Worm (Caenorhabditis elegans) whole organism, late embryonic: ENCODE data around the gene ZK121.2.

Source experiments
- C08G9.2 ChIP-seq: sonication (generic microtip); optimal IDR thresholded peaks from 2 replicates; lab custom pipeline; 2016; ENCODE audit warnings: mild to moderate bottlenecking, missing genetic modification characterization, moderate library complexity, missing compliant biosample characterization
- C38D4.7 ChIP-seq: fragments of 200-800 bp; sonication (Bioruptor generic); optimal IDR thresholded peaks from 2 replicates; lab custom pipeline; 2018; ENCODE audit warnings: mild to moderate bottlenecking, missing genetic modification characterization, moderate library complexity, missing compliant biosample characterization
- F13H6.1 ChIP-seq: sonication (generic microtip); optimal IDR thresholded peaks from 2 replicates; lab custom pipeline; 2016; ENCODE audit warnings: missing genetic modification characterization, missing compliant biosample characterization
- K02D7.2 ChIP-seq: sonication (generic microtip); optimal IDR thresholded peaks from 2 replicates; lab custom pipeline; 2017; ENCODE audit warnings: mild to moderate bottlenecking, missing genetic modification characterization, missing compliant biosample characterization
- K09A11.1 ChIP-seq: sonication (generic microtip); optimal IDR thresholded peaks from 2 replicates; lab custom pipeline; 2017; ENCODE audit warnings: antibody characterized with exemption, mild to moderate bottlenecking, missing genetic modification characterization, missing compliant biosample characterization; ENCODE audit not compliant: insufficient read depth
- ahr-1 ChIP-seq: sonication (generic microtip); optimal IDR thresholded peaks from 2 replicates; lab custom pipeline; 2016; ENCODE audit warnings: missing genetic modification characterization, missing compliant biosample characterization
- ceh-14 ChIP-seq: sonication (generic microtip); optimal IDR thresholded peaks from 2 replicates; lab custom pipeline; 2016; ENCODE audit warnings: missing genotype, missing genetic modification characterization, missing compliant biosample characterization
- ceh-18 ChIP-seq: sonication (generic microtip); optimal IDR thresholded peaks from 2 replicates; lab custom pipeline; 2016; ENCODE audit warnings: missing genetic modification characterization, missing compliant biosample characterization
- ceh-19 ChIP-seq: fragments of 200-800 bp; sonication (Bioruptor generic); optimal IDR thresholded peaks from 2 replicates; lab custom pipeline; 2018; ENCODE audit warnings: mild to moderate bottlenecking, missing genetic modification characterization, missing compliant biosample characterization
- ceh-24 ChIP-seq: sonication (generic microtip); optimal IDR thresholded peaks from 2 replicates; lab custom pipeline; 2016; ENCODE audit warnings: mild to moderate bottlenecking, missing genetic modification characterization, missing compliant biosample characterization
- ceh-30 ChIP-seq: fragments of 150-350 bp; optimal IDR thresholded peaks from 2 replicates; lab custom pipeline; 2014; ENCODE audit warnings: missing biosample characterization, missing genetic modification characterization
- ceh-31 ChIP-seq: sonication (generic microtip); optimal IDR thresholded peaks from 2 replicates; lab custom pipeline; 2016; ENCODE audit warnings: missing genetic modification characterization, missing compliant biosample characterization
- ceh-34 ChIP-seq: sonication (generic microtip); optimal IDR thresholded peaks from 2 replicates; lab custom pipeline; 2016; ENCODE audit warnings: mild to moderate bottlenecking, missing genetic modification characterization, missing compliant biosample characterization
- ceh-48 ChIP-seq: sonication (generic microtip); optimal IDR thresholded peaks from 2 replicates; lab custom pipeline; 2016; ENCODE audit warnings: missing genetic modification characterization, inconsistent platforms, missing compliant biosample characterization
- ceh-6 ChIP-seq: fragments of 200-800 bp; sonication (Bioruptor generic); optimal IDR thresholded peaks from 2 replicates; lab custom pipeline; 2018; ENCODE audit warnings: mild to moderate bottlenecking, missing genetic modification characterization, missing compliant biosample characterization
- ceh-9 ChIP-seq: sonication (generic microtip); optimal IDR thresholded peaks from 2 replicates; lab custom pipeline; 2016; ENCODE audit warnings: mild to moderate bottlenecking, missing genetic modification characterization, inconsistent platforms, missing compliant biosample characterization
- dmd-4 ChIP-seq: sonication (generic microtip); optimal IDR thresholded peaks from 2 replicates; lab custom pipeline; 2016; ENCODE audit warnings: borderline replicate concordance, missing genetic modification characterization, missing compliant biosample characterization
- dve-1 ChIP-seq: sonication (generic microtip); optimal IDR thresholded peaks from 2 replicates; lab custom pipeline; 2017; ENCODE audit warnings: antibody characterized with exemption, mild to moderate bottlenecking, missing genetic modification characterization, missing compliant biosample characterization
- elt-4 ChIP-seq: sonication (generic microtip); optimal IDR thresholded peaks from 2 replicates; lab custom pipeline; 2016; ENCODE audit warnings: missing genetic modification characterization, missing compliant biosample characterization
- eyg-1 ChIP-seq: sonication (generic microtip); optimal IDR thresholded peaks from 2 replicates; lab custom pipeline; 2016; ENCODE audit warnings: missing genotype, missing genetic modification characterization, missing compliant biosample characterization
- fkh-10 ChIP-seq: fragments of 150-350 bp; optimal IDR thresholded peaks from 2 replicates; lab custom pipeline; 2014; ENCODE audit warnings: missing biosample characterization, missing genetic modification reagents, missing genetic modification characterization
- fkh-6 ChIP-seq: sonication (generic microtip); optimal IDR thresholded peaks from 2 replicates; lab custom pipeline; 2016; ENCODE audit warnings: missing genetic modification characterization, missing compliant biosample characterization
- gmeb-2 ChIP-seq: sonication (generic microtip); optimal IDR thresholded peaks from 2 replicates; lab custom pipeline; 2016; ENCODE audit warnings: missing genetic modification characterization, inconsistent platforms, missing compliant biosample characterization
- hlh-15 ChIP-seq: sonication (generic microtip); optimal IDR thresholded peaks from 2 replicates; lab custom pipeline; 2016; ENCODE audit warnings: missing genetic modification characterization, missing compliant biosample characterization
- hlh-30 ChIP-seq: sonication (generic microtip); optimal IDR thresholded peaks from 2 replicates; lab custom pipeline; 2017; ENCODE audit warnings: antibody characterized with exemption, missing genetic modification characterization, missing compliant biosample characterization; ENCODE audit not compliant: insufficient read depth
- lim-6 ChIP-seq: sonication (generic microtip); optimal IDR thresholded peaks from 2 replicates; lab custom pipeline; 2016; ENCODE audit warnings: missing genetic modification characterization, missing compliant biosample characterization
- madf-2 ChIP-seq: sonication (generic microtip); optimal IDR thresholded peaks from 2 replicates; lab custom pipeline; 2017; ENCODE audit warnings: missing genetic modification characterization, missing compliant biosample characterization
- mec-3 ChIP-seq: sonication (generic microtip); optimal IDR thresholded peaks from 2 replicates; lab custom pipeline; 2016; ENCODE audit warnings: borderline replicate concordance, missing genetic modification characterization, missing compliant biosample characterization
- nhr-11 ChIP-seq: fragments of 150-350 bp; optimal IDR thresholded peaks from 2 replicates; lab custom pipeline; 2014; ENCODE audit warnings: missing biosample characterization, missing genetic modification characterization
- nhr-232 ChIP-seq: sonication (generic microtip); optimal IDR thresholded peaks from 2 replicates; lab custom pipeline; 2016; ENCODE audit warnings: missing genetic modification characterization, missing compliant biosample characterization
- npax-4 ChIP-seq: sonication (generic microtip); optimal IDR thresholded peaks from 2 replicates; lab custom pipeline; 2016; ENCODE audit warnings: missing genetic modification characterization, missing compliant biosample characterization
- odd-2 ChIP-seq: sonication (generic microtip); optimal IDR thresholded peaks from 2 replicates; lab custom pipeline; 2017; ENCODE audit warnings: antibody characterized with exemption, mild to moderate bottlenecking, missing genetic modification characterization, missing compliant biosample characterization
- pat-9 ChIP-seq: fragments of 200-800 bp; sonication (Bioruptor generic); optimal IDR thresholded peaks from 2 replicates; lab custom pipeline; 2018; ENCODE audit warnings: mild to moderate bottlenecking, missing genetic modification characterization, moderate library complexity, missing compliant biosample characterization
- pha-2 ChIP-seq: sonication (generic microtip); optimal IDR thresholded peaks from 2 replicates; lab custom pipeline; 2017; ENCODE audit warnings: mild to moderate bottlenecking, missing genetic modification characterization, missing compliant biosample characterization
- pha-4 ChIP-seq: fragments of 150-350 bp; optimal IDR thresholded peaks from 2 replicates; lab custom pipeline; 2018; ENCODE audit warnings: missing biosample characterization, missing genetic modification reagents, missing genetic modification characterization
- pqm-1 ChIP-seq: sonication (generic microtip); optimal IDR thresholded peaks from 2 replicates; lab custom pipeline; 2016; ENCODE audit warnings: missing genetic modification characterization, missing compliant biosample characterization
- pros-1 ChIP-seq: fragments of 150-350 bp; optimal IDR thresholded peaks from 2 replicates; lab custom pipeline; 2014; ENCODE audit warnings: missing biosample characterization, missing genetic modification reagents, missing genetic modification characterization
- ref-2 ChIP-seq: sonication (generic microtip); optimal IDR thresholded peaks from 2 replicates; lab custom pipeline; 2016; ENCODE audit warnings: missing genetic modification characterization, missing compliant biosample characterization
- rnt-1 ChIP-seq: sonication (generic microtip); optimal IDR thresholded peaks from 2 replicates; lab custom pipeline; 2016; ENCODE audit warnings: missing genetic modification characterization, missing compliant biosample characterization
- sdc-2 ChIP-seq: sonication (generic microtip); optimal IDR thresholded peaks from 2 replicates; lab custom pipeline; 2016; ENCODE audit warnings: missing genotype, missing genetic modification characterization, missing compliant biosample characterization
- sox-2 ChIP-seq: fragments of 200-800 bp; sonication (Bioruptor generic); IDR thresholded peaks from 2 replicates; pipeline ENCODE4 v1.3.6; 2022; ENCODE audit warnings: missing genetic modification reagents, missing genetic modification characterization, missing compliant biosample characterization
- tbx-2 ChIP-seq: sonication (generic microtip); optimal IDR thresholded peaks from 2 replicates; lab custom pipeline; 2016; ENCODE audit warnings: missing genetic modification characterization, missing compliant biosample characterization
- tbx-7 ChIP-seq: sonication (generic microtip); optimal IDR thresholded peaks from 2 replicates; lab custom pipeline; 2016; ENCODE audit warnings: missing genotype, missing genetic modification characterization, missing compliant biosample characterization
- ttx-3 ChIP-seq: sonication (generic microtip); optimal IDR thresholded peaks from 2 replicates; lab custom pipeline; 2016; ENCODE audit warnings: missing genetic modification reagents, missing genetic modification characterization, missing compliant biosample characterization
- unc-3 ChIP-seq, 2 experiments: fragments of 200-800 bp in 1 of 2; sonication (Bioruptor generic) in 1 of 2; sonication (generic microtip) in 1 of 2; conservative IDR thresholded peaks in 1 of 2; optimal IDR thresholded peaks in 1 of 2; 2 replicates each; pipeline versions ENCODE4 v1.3.6 to Lab custom; 2016 to 2022; ENCODE audit warnings: missing compliant biosample characterization in 2 of 2, missing genetic modification characterization in 2 of 2, missing genetic modification reagents in 1 of 2
- unc-42 ChIP-seq: sonication (generic microtip); optimal IDR thresholded peaks from 2 replicates; lab custom pipeline; 2016; ENCODE audit warnings: missing genotype, missing genetic modification characterization, missing compliant biosample characterization
- unc-55 ChIP-seq: sonication (generic microtip); optimal IDR thresholded peaks from 2 replicates; lab custom pipeline; 2017; ENCODE audit warnings: missing biosample characterization, missing genetic modification reagents, missing genetic modification characterization
- unc-86 ChIP-seq: sonication (generic microtip); optimal IDR thresholded peaks from 2 replicates; lab custom pipeline; 2016; ENCODE audit warnings: missing genetic modification characterization, missing compliant biosample characterization
- ztf-16 ChIP-seq: sonication (generic microtip); optimal IDR thresholded peaks from 2 replicates; lab custom pipeline; 2017; ENCODE audit warnings: missing genetic modification characterization, missing compliant biosample characterization

Gene ZK121.2

DNA sequence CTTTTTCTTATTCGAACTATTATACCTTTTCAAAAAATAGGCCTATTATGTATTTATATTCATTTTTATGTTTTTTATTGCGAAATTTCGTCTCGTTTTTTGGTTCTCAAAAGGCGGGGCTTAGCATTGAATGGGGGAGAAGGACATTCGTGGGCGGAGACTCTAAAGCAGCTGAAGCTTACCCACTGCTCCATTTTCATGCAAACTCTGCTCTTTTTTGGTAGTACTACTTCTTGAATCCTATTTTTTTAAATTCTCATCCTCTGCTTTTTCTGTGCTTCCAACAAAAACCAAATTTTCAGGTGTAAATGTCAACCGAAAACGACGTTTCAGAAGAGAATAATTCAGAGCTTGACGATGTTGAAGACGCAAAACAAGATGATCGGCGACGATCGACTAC lies at the start of gene ZK121.2:
TSS of gene ZK121.2 (plus strand) at position 301 of the 400 bp plus-strand sequence.
- TF ChIP-seq tbx-2 (tag; lab: Kevin White, UChicago), result no peak
- no peak for TF ChIP-seq tbx-7 (tag; lab: Kevin White, UChicago)
- no peak for TF ChIP-seq eyg-1 (tag; lab: Kevin White, UChicago)
- no peak for TF ChIP-seq unc-42 (tag; lab: Kevin White, UChicago)
- no peak for TF ChIP-seq pqm-1 (tag; lab: Kevin White, UChicago)
- TF ChIP-seq pat-9, result no peak
- no peak for TF ChIP-seq fkh-10 (GFP tag; lab: Kevin White, UChicago)
- TF ChIP-seq lim-6, result no peak
- TF ChIP-seq sox-2, result no peak
- TF ChIP-seq nhr-232 (tag; lab: Kevin White, UChicago), result no peak
- TF ChIP-seq pha-4 (tag; lab: Kevin White, UChicago), result no peak
- TF ChIP-seq F13H6.1, result no peak
- no peak for TF ChIP-seq unc-86 (tag; lab: Kevin White, UChicago)
- no peak for TF ChIP-seq ceh-24 (tag; lab: Kevin White, UChicago)
- no peak for TF ChIP-seq npax-4 (tag; lab: Kevin White, UChicago)
- TF ChIP-seq ref-2 (tag; lab: Kevin White, UChicago), result no peak
- TF ChIP-seq dve-1 (tag; lab: Kevin White, UChicago), result no peak
- TF ChIP-seq ztf-16 (tag; lab: Kevin White, UChicago), result no peak
- TF ChIP-seq pros-1 (tag; lab: Kevin White, UChicago), result no peak
- no peak for TF ChIP-seq dmd-4
- TF ChIP-seq, all 69 proteins: peak for 0

DNA sequence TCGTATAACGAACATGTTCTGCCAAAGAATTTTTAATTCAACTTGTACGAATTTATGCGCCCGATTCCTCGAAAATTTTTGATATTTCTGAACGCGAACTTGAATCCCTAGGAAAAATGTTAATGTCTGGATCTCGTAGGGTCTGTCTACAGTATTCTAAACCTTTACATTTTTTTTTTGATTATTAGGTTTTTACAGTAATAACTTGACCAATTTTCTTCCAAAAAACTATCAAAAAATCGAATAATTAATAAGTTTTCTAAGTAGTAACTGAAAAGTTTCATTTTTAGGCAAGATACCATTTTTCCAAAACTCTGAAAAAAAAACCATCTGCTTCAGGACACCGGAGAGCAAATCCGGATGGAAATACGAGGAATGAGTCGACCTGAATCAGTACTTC lies 47.2 kb upstream of the ZK121.2 start:
- no peak for TF ChIP-seq sdc-2
- no peak for TF ChIP-seq hlh-15 (tag; lab: Kevin White, UChicago)
- no peak for TF ChIP-seq K09A11.1 (tag; lab: Kevin White, UChicago)
- no peak for TF ChIP-seq ceh-6
- no peak for TF ChIP-seq pha-2 (tag; lab: Kevin White, UChicago)
- TF ChIP-seq lim-6, result no peak
- TF ChIP-seq mec-3 (tag; lab: Kevin White, UChicago), result no peak
- no peak for TF ChIP-seq ceh-9 (tag; lab: Kevin White, UChicago)
- TF ChIP-seq ceh-34, result no peak
- TF ChIP-seq ttx-3 (tag; lab: Kevin White, UChicago), result no peak
- TF ChIP-seq ceh-18 (tag; lab: Kevin White, UChicago), result no peak
- TF ChIP-seq pha-4 (tag; lab: Kevin White, UChicago), result no peak
- TF ChIP-seq nhr-232 (tag; lab: Kevin White, UChicago), result no peak
- TF ChIP-seq fkh-6 (tag; lab: Kevin White, UChicago), result no peak
- TF ChIP-seq ceh-14 (tag; lab: Kevin White, UChicago), result no peak
- no peak for TF ChIP-seq ceh-48 (tag; lab: Kevin White, UChicago)
- no peak for TF ChIP-seq rnt-1
- TF ChIP-seq, all 69 proteins: peak for 0

DNA sequence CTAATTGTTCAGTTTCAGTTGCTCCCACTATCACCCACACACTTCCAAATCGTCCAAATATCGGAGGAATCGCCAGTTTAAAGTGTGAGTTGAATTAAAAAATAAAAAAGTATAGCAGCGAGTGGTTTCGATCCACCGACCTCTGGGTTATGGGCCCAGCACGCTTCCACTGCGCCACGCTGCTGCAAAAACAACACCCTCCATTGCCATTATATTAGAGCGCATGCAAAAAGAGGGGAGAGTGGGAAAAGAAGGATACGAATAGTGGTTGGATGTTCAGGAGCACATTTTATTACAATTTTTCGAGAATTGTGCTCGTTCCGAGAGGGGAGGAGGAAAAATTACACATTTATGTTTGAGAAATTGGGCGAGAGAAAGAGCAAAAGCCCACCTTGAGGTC lies 46.6 kb upstream of the ZK121.2 start:
- TF ChIP-seq hlh-15 (tag; lab: Kevin White, UChicago) (peak; percentile 63), ceh-24 (tag; lab: Kevin White, UChicago) (peak; percentile 41), pha-2 (tag; lab: Kevin White, UChicago) (peak; percentile 92), rnt-1 (peak; percentile 82), ahr-1 (peak; percentile 61), ref-2 (tag; lab: Kevin White, UChicago) (peak; percentile 87), pqm-1 (tag; lab: Kevin White, UChicago) (peak; percentile 81), dve-1 (tag; lab: Kevin White, UChicago) (peak; percentile 73), nhr-11 (tag; lab: Kevin White, UChicago) (no peak), madf-2 (peak; percentile 77), elt-4 (no peak), unc-3 (GFP tag; conservative IDR thresholded peaks at IDR 0.05; lab: Robert Waterston, UW) (peak; percentile 82), unc-3 (tag; optimal IDR thresholded peaks at IDR 0.05; lab: Kevin White, UChicago) (peak; percentile 78), hlh-30 (tag; lab: Kevin White, UChicago) (peak; percentile 33), ceh-30 (tag; lab: Kevin White, UChicago) (peak; percentile 60), ceh-19 (GFP tag; lab: Kevin White, UChicago) (peak; percentile 87), gmeb-2 (tag; lab: Kevin White, UChicago) (peak; percentile 91), ceh-31 (tag; lab: Kevin White, UChicago) (peak; percentile 57), mec-3 (tag; lab: Kevin White, UChicago) (peak; percentile 44), unc-55 (GFP tag; lab: Kevin White, UChicago) (no peak), C38D4.7 (GFP tag; lab: Kevin White, UChicago) (peak; percentile 85), ttx-3 (tag; lab: Kevin White, UChicago) (peak; percentile 85), K02D7.2 (tag; lab: Kevin White, UChicago) (peak; percentile 80), odd-2 (tag; lab: Kevin White, UChicago) (peak; percentile 67), C08G9.2 (tag; lab: Kevin White, UChicago) (peak; percentile 83)
